Worm (Caenorhabditis elegans) whole organism, L1 larva: ENCODE measurements around the gene srgp-1.
A peak's percentile ranks its signal among the peaks of the same experiment; 100 is the strongest.

ENCODE experiments used
- C04F5.9 ChIP-seq: sonication (generic microtip); optimal IDR thresholded peaks from 2 replicates; lab custom pipeline; 2016; ENCODE audit warnings: missing genetic modification characterization, missing compliant biosample characterization
- alr-1 ChIP-seq: fragments of 200-800 bp; sonication (Bioruptor generic); optimal IDR thresholded peaks from 2 replicates; lab custom pipeline; 2018; ENCODE audit warnings: borderline replicate concordance, mild to moderate bottlenecking, missing genetic modification characterization, missing compliant biosample characterization
- aly-2 ChIP-seq: fragments of 150-350 bp; optimal IDR thresholded peaks from 2 replicates; lab custom pipeline; 2014; ENCODE audit warnings: missing biosample characterization, missing genetic modification characterization
- blmp-1 ChIP-seq: fragments of 150-350 bp; optimal IDR thresholded peaks from 2 replicates; lab custom pipeline; 2014; ENCODE audit warnings: missing biosample characterization, missing genetic modification characterization
- ceh-63 ChIP-seq: fragments of 200-800 bp; sonication (Bioruptor generic); optimal IDR thresholded peaks from 2 replicates; lab custom pipeline; 2018; ENCODE audit warnings: mild to moderate bottlenecking, missing genetic modification characterization, missing compliant biosample characterization
- ceh-8 ChIP-seq: fragments of 200-800 bp; sonication (Bioruptor generic); optimal IDR thresholded peaks from 2 replicates; lab custom pipeline; 2018; ENCODE audit warnings: mild to moderate bottlenecking, missing genetic modification characterization, moderate library complexity, missing compliant biosample characterization
- ceh-82 ChIP-seq, 3 experiments: fragments of 150-350 bp in 1 of 3; sonication (generic microtip) in 2 of 3; optimal IDR thresholded peaks; 2 replicates each; lab custom pipeline; 2014 to 2017; ENCODE audit warnings: missing biosample characterization in 3 of 3, missing genetic modification characterization in 3 of 3
- ceh-88 ChIP-seq: fragments of 200-800 bp; sonication (Bioruptor generic); IDR thresholded peaks from 2 replicates; pipeline ENCODE4 v1.3.6; 2022; ENCODE audit warnings: missing genetic modification characterization, missing compliant biosample characterization
- dsc-1 ChIP-seq: sonication (generic microtip); optimal IDR thresholded peaks from 2 replicates; lab custom pipeline; 2016; ENCODE audit warnings: mild to moderate bottlenecking, missing genetic modification characterization, missing compliant biosample characterization
- efl-1 ChIP-seq, 4 experiments: fragments of 150-350 bp; optimal IDR thresholded peaks in 3 of 4; peaks in 1 of 4; 1 replicate in 1 of 4; 2 replicates in 3 of 4; lab custom pipeline; 2014; ENCODE audit warnings: missing biosample characterization in 2 of 4, missing genetic modification characterization in 2 of 4, missing genetic modification reagents in 2 of 4
- egl-13 ChIP-seq: sonication (generic microtip); optimal IDR thresholded peaks from 2 replicates; lab custom pipeline; 2016; ENCODE audit warnings: missing genotype, missing genetic modification reagents, missing genetic modification characterization, missing compliant biosample characterization
- egl-27 ChIP-seq, 2 experiments: fragments of 150-350 bp in 1 of 2; sonication (generic microtip); optimal IDR thresholded peaks; 3 replicates each; lab custom pipeline; 2017 to 2018; ENCODE audit warnings: missing biosample characterization in 2 of 2, missing genetic modification characterization in 2 of 2, missing genetic modification reagents in 2 of 2
- hlh-17 ChIP-seq: fragments of 200-800 bp; sonication (Bioruptor generic); optimal IDR thresholded peaks from 2 replicates; lab custom pipeline; 2018; ENCODE audit warnings: missing genetic modification characterization, mild to moderate bottlenecking, missing compliant biosample characterization, moderate library complexity, borderline replicate concordance
- hpl-2 ChIP-seq: fragments of 150-350 bp; optimal IDR thresholded peaks from 2 replicates; lab custom pipeline; 2014; ENCODE audit warnings: missing biosample characterization, missing genetic modification reagents, missing genetic modification characterization
- irx-1 ChIP-seq: sonication (generic microtip); optimal IDR thresholded peaks from 2 replicates; lab custom pipeline; 2016; ENCODE audit warnings: missing genetic modification characterization, missing compliant biosample characterization
- jun-1 ChIP-seq: fragments of 150-350 bp; optimal IDR thresholded peaks from 2 replicates; lab custom pipeline; 2014; ENCODE audit warnings: missing biosample characterization, missing genetic modification reagents, missing genetic modification characterization
- lin-14 ChIP-seq: fragments of 200-800 bp; sonication (Bioruptor generic); optimal IDR thresholded peaks from 2 replicates; lab custom pipeline; 2018; ENCODE audit warnings: mild to moderate bottlenecking, missing genetic modification characterization, moderate library complexity, missing compliant biosample characterization
- lir-3 ChIP-seq: sonication (generic microtip); optimal IDR thresholded peaks from 2 replicates; lab custom pipeline; 2016; ENCODE audit warnings: mild to moderate bottlenecking, missing genetic modification characterization, moderate library complexity, missing compliant biosample characterization; ENCODE audit not compliant: poor library complexity
- lsy-2 ChIP-seq, 2 experiments: fragments of 150-350 bp; optimal IDR thresholded peaks; 2 replicates each; lab custom pipeline; 2014; ENCODE audit warnings: missing biosample characterization in 2 of 2, missing genetic modification characterization in 2 of 2
- mab-9 ChIP-seq: fragments of 200-800 bp; sonication (Bioruptor generic); IDR thresholded peaks from 2 replicates; pipeline ENCODE4 v1.3.6; 2022; ENCODE audit warnings: missing genetic modification reagents, missing genetic modification characterization, missing compliant biosample characterization
- mdl-1 ChIP-seq, 2 experiments: fragments of 150-350 bp; optimal IDR thresholded peaks; 2 replicates each; lab custom pipeline; 2014 to 2017; ENCODE audit warnings: missing biosample characterization in 2 of 2, missing genetic modification characterization in 2 of 2, inconsistent platforms in 1 of 2
- nhr-12 ChIP-seq: sonication (generic microtip); optimal IDR thresholded peaks from 2 replicates; lab custom pipeline; 2017; ENCODE audit warnings: missing biosample characterization, missing genetic modification characterization
- nhr-20 ChIP-seq: sonication (generic microtip); optimal IDR thresholded peaks from 2 replicates; lab custom pipeline; 2016; ENCODE audit warnings: mild to moderate bottlenecking, missing genetic modification characterization, missing compliant biosample characterization
- nhr-28 ChIP-seq: fragments of 150-350 bp; optimal IDR thresholded peaks from 2 replicates; lab custom pipeline; 2014; ENCODE audit warnings: missing biosample characterization, missing genetic modification characterization
- nhr-47 ChIP-seq: sonication (generic microtip); optimal IDR thresholded peaks from 2 replicates; lab custom pipeline; 2016; ENCODE audit warnings: mild to moderate bottlenecking, missing genetic modification characterization, moderate library complexity, missing compliant biosample characterization
- nhr-71 ChIP-seq: sonication (generic microtip); optimal IDR thresholded peaks from 2 replicates; lab custom pipeline; 2016; ENCODE audit warnings: mild to moderate bottlenecking, missing genetic modification characterization, moderate library complexity, missing compliant biosample characterization
- nhr-76 ChIP-seq: sonication (generic microtip); optimal IDR thresholded peaks from 2 replicates; lab custom pipeline; 2017; ENCODE audit warnings: missing biosample characterization, missing genetic modification characterization
- nhr-85 ChIP-seq: sonication (generic microtip); peaks from one replicate; lab custom pipeline; 2016; ENCODE audit warnings: missing genetic modification characterization, inconsistent platforms, missing compliant biosample characterization
- pag-3 ChIP-seq: sonication (generic microtip); optimal IDR thresholded peaks from 2 replicates; lab custom pipeline; 2017; ENCODE audit warnings: missing genetic modification characterization, mild to moderate bottlenecking, missing compliant biosample characterization, antibody characterized with exemption, borderline replicate concordance; ENCODE audit not compliant: insufficient read depth
- rnt-1 ChIP-seq: sonication (generic microtip); optimal IDR thresholded peaks from 2 replicates; lab custom pipeline; 2016; ENCODE audit warnings: mild to moderate bottlenecking, missing genetic modification characterization, moderate library complexity, missing compliant biosample characterization
- snu-23 ChIP-seq: sonication (generic microtip); optimal IDR thresholded peaks from 2 replicates; lab custom pipeline; 2016; ENCODE audit warnings: missing genetic modification characterization, missing compliant biosample characterization
- sox-4 ChIP-seq: sonication (generic microtip); optimal IDR thresholded peaks from 2 replicates; lab custom pipeline; 2016; ENCODE audit warnings: missing genetic modification characterization, missing compliant biosample characterization
- sptf-1 ChIP-seq: fragments of 150-350 bp; optimal IDR thresholded peaks from 2 replicates; lab custom pipeline; 2014; ENCODE audit warnings: missing biosample characterization, missing genetic modification characterization
- swsn-7 ChIP-seq: sonication (generic microtip); optimal IDR thresholded peaks from 2 replicates; lab custom pipeline; 2016; ENCODE audit warnings: missing genetic modification characterization, missing compliant biosample characterization
- tlp-1 ChIP-seq: fragments of 150-350 bp; optimal IDR thresholded peaks from 2 replicates; lab custom pipeline; 2014; ENCODE audit warnings: missing biosample characterization, missing genetic modification characterization
- unc-130 ChIP-seq: fragments of 150-350 bp; optimal IDR thresholded peaks from 2 replicates; lab custom pipeline; 2017; ENCODE audit warnings: missing biosample characterization, missing genetic modification characterization, inconsistent platforms
- unc-30 ChIP-seq: sonication (generic microtip); optimal IDR thresholded peaks from 2 replicates; lab custom pipeline; 2017; ENCODE audit warnings: missing biosample characterization, missing genetic modification characterization
- unc-86 ChIP-seq: sonication (generic microtip); optimal IDR thresholded peaks from 2 replicates; lab custom pipeline; 2016; ENCODE audit warnings: missing genetic modification characterization, missing compliant biosample characterization
- zag-1 ChIP-seq: fragments of 150-350 bp; optimal IDR thresholded peaks from 2 replicates; lab custom pipeline; 2014; ENCODE audit warnings: missing biosample characterization, missing genetic modification characterization

Gene srgp-1

DNA sequence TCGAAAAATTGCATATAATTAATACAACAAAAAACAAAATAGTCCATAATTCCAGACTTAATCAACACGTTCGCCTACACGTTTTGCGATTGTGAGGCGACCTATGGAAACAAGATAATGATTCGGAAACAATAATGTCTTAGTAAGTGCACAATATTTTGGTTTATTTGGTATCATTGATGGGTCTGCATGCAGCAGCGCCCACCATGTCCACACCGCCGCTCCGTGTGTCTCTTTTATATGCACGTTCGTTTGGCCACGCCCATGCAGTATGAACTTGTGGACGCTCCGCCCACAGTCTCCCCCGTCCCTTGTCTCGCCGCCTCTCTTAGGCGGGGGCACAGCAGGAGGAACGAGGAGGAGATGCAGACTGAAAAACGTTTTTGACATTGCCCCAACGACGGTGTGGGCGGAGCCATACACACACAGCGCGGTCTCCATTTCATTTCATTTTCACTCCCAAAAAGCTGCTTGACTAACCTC, 23.9 kb downstream of the srgp-1 start, which contains the start of gene mig-38 (continued):
- TF ChIP-seq blmp-1 (tag; lab: Kevin White, UChicago) = peak; percentile 32
- peak; percentile 44 for TF ChIP-seq unc-86 (tag; lab: Kevin White, UChicago)
- peak; percentile 75 for TF ChIP-seq lin-14 (GFP tag; lab: Kevin White, UChicago)
- peak; percentile 34 to 42 for TF ChIP-seq lsy-2 (tag; optimal IDR thresholded peaks at IDR 0.05; lab: Kevin White, UChicago)
- TF ChIP-seq ceh-82 (tag; optimal IDR thresholded peaks at IDR 0.05; lab: Kevin White, UChicago) = peak; percentile 8 to 63 (median 33)
- peak; percentile 63 for TF ChIP-seq egl-13 (tag; lab: Kevin White, UChicago)
- no peak for TF ChIP-seq ceh-88
- peak; percentile 65 for TF ChIP-seq nhr-85 (tag; lab: Kevin White, UChicago)
- TF ChIP-seq mab-9 (GFP tag; lab: Robert Waterston, UW) = 0 out of 2 replicates have a peak, but pooled peaks have one; percentile 11
- no peak for TF ChIP-seq zag-1 (tag; lab: Kevin White, UChicago)
- peak; percentile 39 for TF ChIP-seq rnt-1
- TF ChIP-seq sptf-1 (tag; lab: Kevin White, UChicago) = no peak
- peak; percentile 70 for TF ChIP-seq nhr-20 (tag; lab: Kevin White, UChicago)
- peak; percentile 29 for TF ChIP-seq dsc-1
- no peak for TF ChIP-seq pag-3
- TF ChIP-seq aly-2 = peak; percentile 19
- TF ChIP-seq hlh-17 (GFP tag; lab: Kevin White, UChicago) = no peak
- TF ChIP-seq lir-3 = peak; percentile 51
- no peak for TF ChIP-seq nhr-12 (tag; lab: Kevin White, UChicago)
- peak; percentile 2 for TF ChIP-seq sox-4
- peak; percentile 72 for TF ChIP-seq nhr-47 (tag; lab: Kevin White, UChicago)
- peak; percentile 51 for TF ChIP-seq snu-23 (GFP tag; lab: Kevin White, UChicago)
- no peak for TF ChIP-seq jun-1 (tag; lab: Kevin White, UChicago)
- peak; percentile 39 for TF ChIP-seq swsn-7 (tag; lab: Kevin White, UChicago)
- no peak for TF ChIP-seq tlp-1 (tag; lab: Kevin White, UChicago)
- TF ChIP-seq mdl-1 (tag; optimal IDR thresholded peaks at IDR 0.05; lab: Kevin White, UChicago) = peak in 1 of 2 experiments; percentile 43

DNA sequence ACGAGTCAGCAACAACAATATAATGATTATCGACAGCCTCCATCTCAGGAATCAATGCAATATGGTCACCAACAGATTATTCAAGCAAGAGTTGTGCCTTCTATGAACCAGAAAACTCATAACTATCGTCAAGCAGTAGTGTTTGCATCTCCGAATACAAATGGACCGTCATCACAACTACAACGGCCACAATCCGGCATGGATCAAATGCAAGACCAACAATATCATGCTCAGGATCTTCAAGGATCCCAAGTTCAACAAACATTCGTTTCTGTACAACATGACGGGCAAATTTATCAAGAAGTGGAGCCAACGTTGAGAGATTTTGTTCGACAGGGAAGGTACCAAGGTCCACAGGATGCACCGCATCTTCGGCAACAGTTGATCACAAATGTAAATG, 26.8 kb downstream of the srgp-1 start:
- TF ChIP-seq alr-1 (tag; lab: Kevin White, UChicago) (no peak), hpl-2 (GFP tag; lab: Kevin White, UChicago) (no peak), unc-30 (no peak), nhr-71 (tag; lab: Kevin White, UChicago) (no peak), nhr-85 (tag; lab: Kevin White, UChicago) (no peak), nhr-76 (tag; lab: Kevin White, UChicago) (no peak), unc-130 (tag; lab: Kevin White, UChicago) (no peak), ceh-63 (GFP tag; lab: Kevin White, UChicago) (no peak), jun-1 (tag; lab: Kevin White, UChicago) (no peak), irx-1 (tag; lab: Kevin White, UChicago) (no peak), tlp-1 (tag; lab: Kevin White, UChicago) (no peak), lsy-2 (tag; optimal IDR thresholded peaks at IDR 0.05; lab: Kevin White, UChicago) (no peak), nhr-28 (tag; lab: Kevin White, UChicago) (no peak), hlh-17 (GFP tag; lab: Kevin White, UChicago) (no peak), egl-13 (tag; lab: Kevin White, UChicago) (no peak)

DNA sequence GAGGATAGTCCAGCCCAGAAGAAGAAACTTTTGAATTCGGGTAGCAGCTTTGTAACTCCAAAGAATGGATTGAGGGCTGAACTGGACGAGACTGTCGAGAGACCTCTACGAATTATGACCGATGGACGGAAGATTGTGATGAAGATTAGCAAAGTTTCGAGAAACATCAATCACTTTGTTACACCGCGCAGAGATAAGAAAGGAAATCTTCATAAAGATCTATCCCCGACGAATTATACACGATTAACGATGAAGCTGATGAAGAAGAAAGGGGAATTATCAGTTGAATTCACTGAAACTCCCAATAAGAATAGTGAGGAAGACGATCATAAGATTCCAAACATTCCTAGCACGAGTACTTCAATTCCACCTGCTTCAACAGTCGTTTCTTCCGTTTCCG, 29.4 kb downstream of the srgp-1 start:
- TF ChIP-seq ceh-8 (GFP tag; lab: Kevin White, UChicago) (no peak), efl-1 (optimal IDR thresholded peaks at IDR 0.05; lab: Kevin White, UChicago) (no peak), efl-1 (GFP tag; optimal IDR thresholded peaks at IDR 0.05 in 1 of 2; lab: Kevin White, UChicago) (no peak), egl-27 (tag; optimal IDR thresholded peaks at IDR 0.05; lab: Kevin White, UChicago) (no peak), rnt-1 (peak; percentile 3), blmp-1 (tag; lab: Kevin White, UChicago) (peak; percentile 27), C04F5.9 (no peak)
